Worm (Caenorhabditis elegans) whole organism, L2 larva: Measurements from ENCODE around the gene F59F5.4.

ENCODE experiments used
- ceh-82 ChIP-seq: fragments of 150-350 bp; optimal IDR thresholded peaks from 2 replicates; lab custom pipeline; 2014; ENCODE audit warnings: missing biosample characterization, missing genetic modification characterization
- fos-1 ChIP-seq: fragments of 150-350 bp; optimal IDR thresholded peaks from 2 replicates; lab custom pipeline; 2014; ENCODE audit warnings: missing biosample characterization, missing genetic modification characterization
- lin-39 ChIP-seq: fragments of 150-350 bp; optimal IDR thresholded peaks from 2 replicates; lab custom pipeline; 2014; ENCODE audit warnings: missing biosample characterization, missing genetic modification reagents, missing genetic modification characterization
- mdl-1 ChIP-seq, 2 experiments: fragments of 150-350 bp in 1 of 2; sonication (generic microtip) in 1 of 2; optimal IDR thresholded peaks; 2 replicates each; lab custom pipeline; 2017; ENCODE audit warnings: missing biosample characterization in 2 of 2, missing genetic modification characterization in 2 of 2
- nhr-237 ChIP-seq: fragments of 150-350 bp; optimal IDR thresholded peaks from 2 replicates; lab custom pipeline; 2014; ENCODE audit warnings: missing biosample characterization, missing genetic modification characterization
- nhr-77 ChIP-seq: fragments of 150-350 bp; optimal IDR thresholded peaks from 2 replicates; lab custom pipeline; 2014; ENCODE audit warnings: missing biosample characterization, missing genetic modification characterization
- skn-1 ChIP-seq: sonication (generic microtip); optimal IDR thresholded peaks from 2 replicates; lab custom pipeline; 2017; ENCODE audit warnings: missing biosample characterization, missing genetic modification characterization

ce11 chrX:10542313-10543048 is at the start of gene F59F5.4, which contains the start of gene F59F5.3:
- no peak for TF ChIP-seq lin-39
- no peak for TF ChIP-seq nhr-237 (tag; lab: Kevin White, UChicago)
- peak; percentile 24 for TF ChIP-seq fos-1 (tag; lab: Kevin White, UChicago)
- no peak for TF ChIP-seq nhr-77 (tag; lab: Kevin White, UChicago)
- no peak for TF ChIP-seq skn-1
- no peak for TF ChIP-seq ceh-82
- no peak for TF ChIP-seq mdl-1 (tag; optimal IDR thresholded peaks at IDR 0.05; lab: Kevin White, UChicago)
